Worm (Caenorhabditis elegans) whole organism, late embryonic: Measurements from ENCODE around the gene ZC262.13.
A peak's percentile ranks its signal among the peaks of the same experiment; 100 is the strongest.
"Not testable (repeated sequence)": the region's sequence is repeated elsewhere in the genome, so short reads cannot be mapped to it uniquely, and the experiment has no call there.

ENCODE experiments used
- K02D7.2 ChIP-seq: sonication (generic microtip); optimal IDR thresholded peaks from 2 replicates; lab custom pipeline; 2017; ENCODE audit warnings: mild to moderate bottlenecking, missing genetic modification characterization, missing compliant biosample characterization
- K09A11.1 ChIP-seq: sonication (generic microtip); optimal IDR thresholded peaks from 2 replicates; lab custom pipeline; 2017; ENCODE audit warnings: antibody characterized with exemption, mild to moderate bottlenecking, missing genetic modification characterization, missing compliant biosample characterization; ENCODE audit not compliant: insufficient read depth
- ama-1 ChIP-seq: fragments of 150-350 bp; optimal IDR thresholded peaks from 2 replicates; lab custom pipeline; 2014
- ceh-14 ChIP-seq: sonication (generic microtip); optimal IDR thresholded peaks from 2 replicates; lab custom pipeline; 2016; ENCODE audit warnings: missing genotype, missing genetic modification characterization, missing compliant biosample characterization
- ceh-31 ChIP-seq: sonication (generic microtip); optimal IDR thresholded peaks from 2 replicates; lab custom pipeline; 2016; ENCODE audit warnings: missing genetic modification characterization, missing compliant biosample characterization
- ceh-34 ChIP-seq: sonication (generic microtip); optimal IDR thresholded peaks from 2 replicates; lab custom pipeline; 2016; ENCODE audit warnings: mild to moderate bottlenecking, missing genetic modification characterization, missing compliant biosample characterization
- ceh-48 ChIP-seq: sonication (generic microtip); optimal IDR thresholded peaks from 2 replicates; lab custom pipeline; 2016; ENCODE audit warnings: missing genetic modification characterization, inconsistent platforms, missing compliant biosample characterization
- ceh-6 ChIP-seq: fragments of 200-800 bp; sonication (Bioruptor generic); optimal IDR thresholded peaks from 2 replicates; lab custom pipeline; 2018; ENCODE audit warnings: mild to moderate bottlenecking, missing genetic modification characterization, missing compliant biosample characterization
- ceh-9 ChIP-seq: sonication (generic microtip); optimal IDR thresholded peaks from 2 replicates; lab custom pipeline; 2016; ENCODE audit warnings: mild to moderate bottlenecking, missing genetic modification characterization, inconsistent platforms, missing compliant biosample characterization
- dve-1 ChIP-seq: sonication (generic microtip); optimal IDR thresholded peaks from 2 replicates; lab custom pipeline; 2017; ENCODE audit warnings: antibody characterized with exemption, mild to moderate bottlenecking, missing genetic modification characterization, missing compliant biosample characterization
- elt-4 ChIP-seq: sonication (generic microtip); optimal IDR thresholded peaks from 2 replicates; lab custom pipeline; 2016; ENCODE audit warnings: missing genetic modification characterization, missing compliant biosample characterization
- ets-4 ChIP-seq: sonication (generic microtip); optimal IDR thresholded peaks from 2 replicates; lab custom pipeline; 2016; ENCODE audit warnings: missing genetic modification characterization, missing compliant biosample characterization
- eyg-1 ChIP-seq: sonication (generic microtip); optimal IDR thresholded peaks from 2 replicates; lab custom pipeline; 2016; ENCODE audit warnings: missing genotype, missing genetic modification characterization, missing compliant biosample characterization
- fax-1 ChIP-seq: sonication (generic microtip); optimal IDR thresholded peaks from 2 replicates; lab custom pipeline; 2016; ENCODE audit warnings: missing genotype, missing genetic modification characterization, missing compliant biosample characterization
- fkh-10 ChIP-seq: fragments of 150-350 bp; optimal IDR thresholded peaks from 2 replicates; lab custom pipeline; 2014; ENCODE audit warnings: missing biosample characterization, missing genetic modification reagents, missing genetic modification characterization
- fkh-6 ChIP-seq: sonication (generic microtip); optimal IDR thresholded peaks from 2 replicates; lab custom pipeline; 2016; ENCODE audit warnings: missing genetic modification characterization, missing compliant biosample characterization
- hlh-15 ChIP-seq: sonication (generic microtip); optimal IDR thresholded peaks from 2 replicates; lab custom pipeline; 2016; ENCODE audit warnings: missing genetic modification characterization, missing compliant biosample characterization
- hlh-30 ChIP-seq: sonication (generic microtip); optimal IDR thresholded peaks from 2 replicates; lab custom pipeline; 2017; ENCODE audit warnings: antibody characterized with exemption, missing genetic modification characterization, missing compliant biosample characterization; ENCODE audit not compliant: insufficient read depth
- lim-6 ChIP-seq: sonication (generic microtip); optimal IDR thresholded peaks from 2 replicates; lab custom pipeline; 2016; ENCODE audit warnings: missing genetic modification characterization, missing compliant biosample characterization
- lin-11 ChIP-seq: fragments of 200-800 bp; sonication (Bioruptor generic); optimal IDR thresholded peaks from 2 replicates; lab custom pipeline; 2018; ENCODE audit warnings: mild to moderate bottlenecking, missing genetic modification characterization, missing compliant biosample characterization
- madf-2 ChIP-seq: sonication (generic microtip); optimal IDR thresholded peaks from 2 replicates; lab custom pipeline; 2017; ENCODE audit warnings: missing genetic modification characterization, missing compliant biosample characterization
- mec-3 ChIP-seq: sonication (generic microtip); optimal IDR thresholded peaks from 2 replicates; lab custom pipeline; 2016; ENCODE audit warnings: borderline replicate concordance, missing genetic modification characterization, missing compliant biosample characterization
- nfya-1 ChIP-seq: sonication (generic microtip); optimal IDR thresholded peaks from 2 replicates; lab custom pipeline; 2017; ENCODE audit warnings: missing genetic modification characterization, mild to moderate bottlenecking, missing compliant biosample characterization, antibody characterized with exemption, moderate library complexity
- odd-2 ChIP-seq: sonication (generic microtip); optimal IDR thresholded peaks from 2 replicates; lab custom pipeline; 2017; ENCODE audit warnings: antibody characterized with exemption, mild to moderate bottlenecking, missing genetic modification characterization, missing compliant biosample characterization
- pag-3 ChIP-seq: sonication (generic microtip); optimal IDR thresholded peaks from 2 replicates; lab custom pipeline; 2016; ENCODE audit warnings: missing compliant biosample characterization, missing genetic modification characterization, borderline replicate concordance
- ref-2 ChIP-seq: sonication (generic microtip); optimal IDR thresholded peaks from 2 replicates; lab custom pipeline; 2016; ENCODE audit warnings: missing genetic modification characterization, missing compliant biosample characterization
- rnt-1 ChIP-seq: sonication (generic microtip); optimal IDR thresholded peaks from 2 replicates; lab custom pipeline; 2016; ENCODE audit warnings: missing genetic modification characterization, missing compliant biosample characterization
- sdc-2 ChIP-seq: sonication (generic microtip); optimal IDR thresholded peaks from 2 replicates; lab custom pipeline; 2016; ENCODE audit warnings: missing genotype, missing genetic modification characterization, missing compliant biosample characterization
- sox-2 ChIP-seq: fragments of 200-800 bp; sonication (Bioruptor generic); IDR thresholded peaks from 2 replicates; pipeline ENCODE4 v1.3.6; 2022; ENCODE audit warnings: missing genetic modification reagents, missing genetic modification characterization, missing compliant biosample characterization
- syd-9 ChIP-seq: sonication (generic microtip); optimal IDR thresholded peaks from 2 replicates; lab custom pipeline; 2016; ENCODE audit warnings: mild to moderate bottlenecking, missing genetic modification characterization, moderate library complexity, missing compliant biosample characterization
- tbx-7 ChIP-seq: sonication (generic microtip); optimal IDR thresholded peaks from 2 replicates; lab custom pipeline; 2016; ENCODE audit warnings: missing genotype, missing genetic modification characterization, missing compliant biosample characterization
- unc-3 ChIP-seq, 2 experiments: fragments of 200-800 bp in 1 of 2; sonication (Bioruptor generic) in 1 of 2; sonication (generic microtip) in 1 of 2; conservative IDR thresholded peaks in 1 of 2; optimal IDR thresholded peaks in 1 of 2; 2 replicates each; pipeline versions ENCODE4 v1.3.6 to Lab custom; 2016 to 2022; ENCODE audit warnings: missing compliant biosample characterization in 2 of 2, missing genetic modification characterization in 2 of 2, missing genetic modification reagents in 1 of 2
- unc-42 ChIP-seq: sonication (generic microtip); optimal IDR thresholded peaks from 2 replicates; lab custom pipeline; 2016; ENCODE audit warnings: missing genotype, missing genetic modification characterization, missing compliant biosample characterization
- unc-55 ChIP-seq: sonication (generic microtip); optimal IDR thresholded peaks from 2 replicates; lab custom pipeline; 2017; ENCODE audit warnings: missing biosample characterization, missing genetic modification reagents, missing genetic modification characterization
- zip-5 ChIP-seq: sonication (generic microtip); optimal IDR thresholded peaks from 2 replicates; lab custom pipeline; 2016; ENCODE audit warnings: missing genetic modification characterization, missing compliant biosample characterization

ZC262.13 gene

ce11 chrIII:8344283-8344682, 18.3 kb downstream of the ZC262.13 start, which contains the start of gene ZC262.7:
TSS of gene ZC262.7 (minus strand) at chrIII:8344336.
- TF ChIP-seq ceh-34; fkh-6 (tag; lab: Kevin White, UChicago); tbx-7 (tag; lab: Kevin White, UChicago): not testable (repeated sequence)

ce11 chrIII:8347822-8348221, 21.8 kb downstream of the ZC262.13 start, which contains the start of gene clc-29:
TSS of gene clc-29 (minus strand) at chrIII:8347922.
- not testable (repeated sequence) for TF ChIP-seq ceh-14, madf-2, eyg-1 (tag; lab: Kevin White, UChicago)

- TF ChIP-seq hlh-30 (peak; percentile 86), ceh-48 (tag; lab: Kevin White, UChicago) (peak; percentile 44), ref-2 (no peak), syd-9 (tag; lab: Kevin White, UChicago) (no peak), unc-55 (peak; percentile 59), hlh-15 (tag; lab: Kevin White, UChicago) (no peak), sox-2 (GFP tag; lab: Robert Waterston, UW) (peak; percentile 11; the same call in 1 of the 2 replicates), ceh-6 (GFP tag; lab: Kevin White, UChicago) (no peak), ceh-31 (tag; lab: Kevin White, UChicago) (peak; percentile 5), K02D7.2 (tag; lab: Kevin White, UChicago) (no peak), ama-1 (lab: Kevin White, UChicago) (peak; percentile 47), unc-42 (tag; lab: Kevin White, UChicago) (peak; percentile 3), sdc-2 (tag; lab: Kevin White, UChicago) (no peak), lim-6 (tag; lab: Kevin White, UChicago) (no peak), elt-4 (tag; lab: Kevin White, UChicago) (no peak), ceh-34 (no peak), rnt-1 (tag; lab: Kevin White, UChicago) (no peak), nfya-1 (tag; lab: Kevin White, UChicago) (peak; percentile 20), odd-2 (tag; lab: Kevin White, UChicago) (no peak), mec-3 (tag; lab: Kevin White, UChicago) (no peak)
These were observed 28.8 kb downstream of the ZC262.13 start, which contains the start of gene unc-116 for ce11 chrIII:8354644-8355461. TSS of gene unc-116 (minus strand) at chrIII:8355174.

ce11 chrIII:8355462-8355815, 29.4 kb downstream of the ZC262.13 start:
- TF ChIP-seq ets-4 (tag; lab: Kevin White, UChicago) (no peak), elt-4 (tag; lab: Kevin White, UChicago) (no peak), dve-1 (no peak), fax-1 (no peak), ceh-9 (tag; lab: Kevin White, UChicago) (no peak), nfya-1 (tag; lab: Kevin White, UChicago) (no peak), K09A11.1 (tag; lab: Kevin White, UChicago) (no peak), ceh-31 (tag; lab: Kevin White, UChicago) (no peak), ceh-6 (GFP tag; lab: Kevin White, UChicago) (no peak), ref-2 (no peak), lin-11 (tag; lab: Kevin White, UChicago) (no peak), unc-3 (GFP tag; conservative IDR thresholded peaks at IDR 0.05; lab: Robert Waterston, UW) (no peak), unc-3 (tag; optimal IDR thresholded peaks at IDR 0.05; lab: Kevin White, UChicago) (no peak), zip-5 (tag; lab: Kevin White, UChicago) (no peak), fkh-10 (no peak), pag-3 (tag; lab: Kevin White, UChicago) (no peak), sdc-2 (tag; lab: Kevin White, UChicago) (no peak)
